Fruit fly (Drosophila melanogaster): ENCODE data around the gene CG13771.

CG13771 gene

dm6 chr2L:6663562-6664051 lies at the start of gene CG13771, which contains the start of the genes CG34310 and cup:
Gene CG13771, minus strand, starts transcription at chr2L:6663612.
Gene CG34310, plus strand, starts transcription at chr2L:6663664.
Gene cup, plus strand, starts transcription at chr2L:6663664.
- TF ChIP-seq CTCF (optimal IDR thresholded peaks at IDR 0.05): no peak
- TF ChIP-seq CG8478 (optimal IDR thresholded peaks at IDR 0.05): no peak

dm6 chr2L:6708997-6709662 lies 45.7 kb upstream of the CG13771 start, which contains the start of gene Tsp:
Gene Tsp, minus strand, starts transcription at chr2L:6709086.
- no peak for TF ChIP-seq CG8478 (optimal IDR thresholded peaks at IDR 0.05)
- no peak for TF ChIP-seq CTCF (optimal IDR thresholded peaks at IDR 0.05)

dm6 chr2L:6706368-6706919 lies 43.0 kb upstream of the CG13771 start:
- TF ChIP-seq CG8478 (optimal IDR thresholded peaks at IDR 0.05) (no peak), CTCF (optimal IDR thresholded peaks at IDR 0.05) (no peak)

- TF ChIP-seq CTCF (optimal IDR thresholded peaks at IDR 0.05) (no peak), CG8478 (optimal IDR thresholded peaks at IDR 0.05) (no peak)
These were observed 41.7 kb upstream of the CG13771 start for dm6 chr2L:6705081-6705480.

dm6 chr2L:6701409-6702199 lies 38.2 kb upstream of the CG13771 start:
- TF ChIP-seq CG8478 (optimal IDR thresholded peaks at IDR 0.05) (no peak), CTCF (optimal IDR thresholded peaks at IDR 0.05) (no peak)

dm6 chr2L:6700742-6701141 lies 37.3 kb upstream of the CG13771 start:
- TF ChIP-seq CTCF (optimal IDR thresholded peaks at IDR 0.05) (no peak), CG8478 (optimal IDR thresholded peaks at IDR 0.05) (no peak)

DNA sequence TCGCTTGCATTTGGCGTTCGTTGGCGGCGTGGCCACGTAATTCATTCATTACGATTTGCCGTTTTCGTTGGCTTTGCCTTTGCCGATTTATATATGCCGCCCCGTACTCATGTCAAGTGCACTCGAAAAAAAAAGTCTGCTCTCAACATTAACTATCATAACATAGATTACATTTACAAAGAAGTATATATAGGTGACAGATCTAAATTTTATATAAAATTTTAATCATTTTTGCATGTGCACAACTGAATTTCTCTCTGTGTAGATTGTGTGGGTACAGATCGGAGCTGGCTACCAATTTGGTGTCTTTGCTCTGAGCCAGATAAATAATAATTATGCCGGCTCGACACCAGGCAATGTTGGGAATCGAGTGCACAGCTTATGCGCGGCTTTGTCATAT lies 35.0 kb upstream of the CG13771 start:
- TF ChIP-seq CG8478 (optimal IDR thresholded peaks at IDR 0.05) (no peak), CTCF (optimal IDR thresholded peaks at IDR 0.05) (no peak)

DNA sequence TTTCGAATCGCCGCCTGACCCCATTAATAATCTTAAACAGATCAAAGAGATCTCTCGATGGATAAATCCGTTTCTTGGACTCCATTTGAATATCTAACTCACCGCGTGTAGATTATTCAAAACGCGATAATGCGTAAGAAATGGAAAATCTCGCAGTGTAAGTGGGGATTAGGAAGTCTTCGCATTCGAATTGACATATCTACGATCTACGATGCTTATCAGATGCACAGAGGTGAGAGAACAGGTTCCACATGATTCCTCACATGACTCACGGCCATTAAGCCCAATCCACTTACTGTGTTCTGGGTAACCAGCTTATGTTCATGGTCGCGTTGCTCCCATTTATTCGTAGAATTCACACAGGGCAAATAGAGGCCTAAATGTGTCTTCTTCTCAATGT lies 32.8 kb upstream of the CG13771 start:
- TF ChIP-seq CG8478 (optimal IDR thresholded peaks at IDR 0.05) (no peak), CTCF (optimal IDR thresholded peaks at IDR 0.05) (no peak)

DNA sequence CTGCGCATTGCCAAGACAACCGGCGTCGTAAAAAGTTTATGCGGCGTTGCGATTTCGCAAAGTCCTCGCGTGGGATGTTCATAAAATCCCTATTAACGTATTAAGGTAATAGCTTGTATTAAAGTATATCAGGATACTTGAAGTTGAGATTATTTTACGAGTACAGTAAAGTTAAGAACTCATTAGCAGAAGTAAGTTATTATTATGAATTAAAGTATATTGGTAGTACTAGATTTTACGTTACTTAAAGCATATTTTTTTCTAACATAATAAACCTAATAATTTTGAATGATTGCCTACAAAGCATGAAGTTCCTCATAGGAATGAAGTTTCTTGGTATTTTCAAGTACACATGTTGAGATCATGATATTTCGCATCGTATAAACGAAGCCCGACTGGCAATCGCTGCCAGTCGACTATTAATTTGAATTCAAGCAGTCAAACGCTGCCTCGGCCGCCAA lies 30.4 kb upstream of the CG13771 start:
- TF ChIP-seq CG8478 (optimal IDR thresholded peaks at IDR 0.05) (no peak), CTCF (optimal IDR thresholded peaks at IDR 0.05) (no peak)

dm6 chr2L:6692048-6692447 lies 28.6 kb upstream of the CG13771 start:
- TF ChIP-seq CG8478 (optimal IDR thresholded peaks at IDR 0.05) (no peak), CTCF (optimal IDR thresholded peaks at IDR 0.05) (no peak)

dm6 chr2L:6686612-6687011 lies 23.2 kb upstream of the CG13771 start, which contains the start of gene CG11327:
Gene CG11327, minus strand, starts transcription at chr2L:6686712.
- no peak for TF ChIP-seq CTCF (optimal IDR thresholded peaks at IDR 0.05)
- no peak for TF ChIP-seq CG8478 (optimal IDR thresholded peaks at IDR 0.05)

dm6 chr2L:6683992-6684882 lies 20.8 kb upstream of the CG13771 start, which contains the start of gene Nhe3:
Gene Nhe3, minus strand, starts transcription at chr2L:6684364.
- peak; percentile 89 to 92 for TF ChIP-seq CTCF (optimal IDR thresholded peaks at IDR 0.05)
- TF ChIP-seq CG8478 (optimal IDR thresholded peaks at IDR 0.05): no peak

dm6 chr2L:6682909-6683308 lies 19.5 kb upstream of the CG13771 start:
- no peak for TF ChIP-seq CTCF (optimal IDR thresholded peaks at IDR 0.05)
- no peak for TF ChIP-seq CG8478 (optimal IDR thresholded peaks at IDR 0.05)

- no peak for TF ChIP-seq CG8478 (optimal IDR thresholded peaks at IDR 0.05)
- no peak for TF ChIP-seq CTCF (optimal IDR thresholded peaks at IDR 0.05)
These were observed 14.0 kb upstream of the CG13771 start, which contains the start of gene Nse1 for dm6 chr2L:6677453-6677852. Gene Nse1, minus strand, starts transcription at chr2L:6677625.

All from S2 (cell line).